Fruit fly (Drosophila melanogaster) whole organism, adult: ENCODE measurements around the gene mRpL27.
A peak's percentile ranks its signal among the peaks of the same experiment; 100 is the strongest.

Experiments
- CG11617 ChIP-seq: fragments of 200-800 bp; sonication (Bioruptor generic); optimal IDR thresholded peaks from 2 replicates; lab custom pipeline; 2017; ENCODE audit warnings: mild to moderate bottlenecking, missing biosample characterization, missing genetic modification reagents, missing genetic modification characterization
- CG12768 ChIP-seq: fragments of 200-800 bp; sonication (Bioruptor generic); optimal IDR thresholded peaks from 2 replicates; lab custom pipeline; 2017; ENCODE audit warnings: missing biosample characterization, missing genetic modification characterization, mild to moderate bottlenecking, moderate library complexity, missing genetic modification reagents
- CG14711 ChIP-seq: fragments of 200-800 bp; sonication (Bioruptor generic); optimal IDR thresholded peaks from 2 replicates; lab custom pipeline; 2018; ENCODE audit warnings: missing biosample characterization, mild to moderate bottlenecking, missing genetic modification characterization, moderate library complexity
- CG1620 ChIP-seq: fragments of 200-800 bp; sonication (Bioruptor generic); optimal IDR thresholded peaks from 2 replicates; lab custom pipeline; 2016; ENCODE audit warnings: missing biosample characterization, missing genetic modification characterization
- CG33017 ChIP-seq: fragments of 200-800 bp; sonication (Bioruptor generic); optimal IDR thresholded peaks from 2 replicates; lab custom pipeline; 2018; ENCODE audit warnings: missing biosample characterization, mild to moderate bottlenecking, missing genetic modification characterization, moderate library complexity
- CG5204 ChIP-seq: fragments of 200-800 bp; sonication (Bioruptor generic); optimal IDR thresholded peaks from 2 replicates; lab custom pipeline; 2016; ENCODE audit warnings: missing biosample characterization, missing genetic modification characterization
- CG7045 ChIP-seq: fragments of 200-800 bp; sonication (Bioruptor generic); optimal IDR thresholded peaks from 2 replicates; lab custom pipeline; 2017; ENCODE audit warnings: missing biosample characterization, mild to moderate bottlenecking, missing genetic modification characterization
- CG7101 ChIP-seq: fragments of 200-800 bp; sonication (Bioruptor generic); optimal IDR thresholded peaks from 2 replicates; lab custom pipeline; 2018; ENCODE audit warnings: missing biosample characterization, mild to moderate bottlenecking, missing genetic modification characterization, moderate library complexity
- Clk ChIP-seq: fragments of 200-800 bp; sonication (Bioruptor generic); optimal IDR thresholded peaks from 2 replicates; lab custom pipeline; 2017; ENCODE audit warnings: missing biosample characterization, missing genetic modification characterization
- Crg-1 ChIP-seq: fragments of 200-800 bp; sonication (Bioruptor generic); optimal IDR thresholded peaks from 2 replicates; lab custom pipeline; 2016; ENCODE audit warnings: missing biosample characterization, missing genetic modification characterization
- Hr96 ChIP-seq: fragments of 200-800 bp; sonication (Bioruptor generic); optimal IDR thresholded peaks from 2 replicates; lab custom pipeline; 2016; ENCODE audit warnings: missing biosample characterization, missing genetic modification characterization
- Mnt ChIP-seq: fragments of 200-800 bp; sonication (Bioruptor generic); optimal IDR thresholded peaks from 2 replicates; lab custom pipeline; 2016; ENCODE audit warnings: missing biosample characterization, mild to moderate bottlenecking, missing genetic modification characterization
- bab1 ChIP-seq: fragments of 200-800 bp; sonication (Bioruptor generic); optimal IDR thresholded peaks from 3 replicates; lab custom pipeline; 2019; ENCODE audit warnings: missing biosample characterization, mild to moderate bottlenecking, missing genetic modification characterization, moderate library complexity
- cic ChIP-seq: fragments of 200-800 bp; sonication (Bioruptor generic); optimal IDR thresholded peaks from 2 replicates; lab custom pipeline; 2017; ENCODE audit warnings: missing biosample characterization, mild to moderate bottlenecking, missing genetic modification characterization, moderate library complexity
- cnc ChIP-seq, 2 experiments: fragments of >200 bp; optimal IDR thresholded peaks; 2 replicates each; lab custom pipeline; 2017
- kay ChIP-seq: fragments of 200-800 bp; sonication (Bioruptor generic); peaks from one replicate; lab custom pipeline; 2016; ENCODE audit warnings: missing biosample characterization, missing genetic modification characterization, borderline replicate concordance
- ovo ChIP-seq: fragments of 200-800 bp; sonication (Bioruptor generic); optimal IDR thresholded peaks from 2 replicates; lab custom pipeline; 2016; ENCODE audit warnings: missing biosample characterization, missing genetic modification characterization
- pad ChIP-seq: fragments of 200-800 bp; sonication (Bioruptor generic); optimal IDR thresholded peaks from 3 replicates; lab custom pipeline; 2017; ENCODE audit warnings: missing biosample characterization, missing genetic modification characterization, mild to moderate bottlenecking, moderate library complexity, missing genetic modification reagents
- tj ChIP-seq: fragments of 200-800 bp; sonication (Bioruptor generic); optimal IDR thresholded peaks from 3 replicates; lab custom pipeline; 2017; ENCODE audit warnings: missing biosample characterization, mild to moderate bottlenecking, missing genetic modification characterization, moderate library complexity
- toe ChIP-seq: fragments of 200-800 bp; sonication (Bioruptor generic); optimal IDR thresholded peaks from 2 replicates; lab custom pipeline; 2016; ENCODE audit warnings: missing biosample characterization, missing genetic modification characterization

Gene mRpL27

dm6 chr2L:4448582-4449016 is 10.8 kb downstream of the mRpL27 start, which contains the start of gene MFS18:
TSS of gene MFS18 (minus strand) at chr2L:4448635.
- TF ChIP-seq toe (GFP tag; lab: Kevin White, UChicago): no peak
- TF ChIP-seq CG5204 (GFP tag; lab: Kevin White, UChicago): no peak
- peak; percentile 96 for TF ChIP-seq bab1 (GFP tag; lab: Kevin White, UChicago)
- TF ChIP-seq cic (GFP tag; lab: Kevin White, UChicago): peak; percentile 54
- TF ChIP-seq CG7045: peak; percentile 81
- peak; percentile 91 for TF ChIP-seq Mnt (GFP tag; lab: Kevin White, UChicago)
- TF ChIP-seq CG11617: peak; percentile 90
- TF ChIP-seq CG12768 (GFP tag; lab: Kevin White, UChicago): peak; percentile 95
- TF ChIP-seq cnc (optimal IDR thresholded peaks at IDR 0.05; lab: Kevin White, UChicago): no peak
- peak; percentile 93 for TF ChIP-seq CG33017 (tag; lab: Kevin White, UChicago)
- peak; percentile 77 for TF ChIP-seq ovo (GFP tag; lab: Kevin White, UChicago)
- TF ChIP-seq kay (GFP tag; lab: Kevin White, UChicago): no peak
- TF ChIP-seq tj (GFP tag; lab: Kevin White, UChicago): peak; percentile 63
- peak; percentile 58 for TF ChIP-seq CG1620
- TF ChIP-seq Clk (GFP tag; lab: Kevin White, UChicago): peak; percentile 58
- TF ChIP-seq Crg-1 (GFP tag; lab: Kevin White, UChicago): peak; percentile 57
- TF ChIP-seq CG7101 (tag; lab: Kevin White, UChicago): peak; percentile 94
- peak; percentile 97 for TF ChIP-seq CG14711 (tag; lab: Kevin White, UChicago)
- peak; percentile 76 for TF ChIP-seq pad (GFP tag; lab: Kevin White, UChicago)
- TF ChIP-seq Hr96 (GFP tag; lab: Kevin White, UChicago): no peak

DNA sequence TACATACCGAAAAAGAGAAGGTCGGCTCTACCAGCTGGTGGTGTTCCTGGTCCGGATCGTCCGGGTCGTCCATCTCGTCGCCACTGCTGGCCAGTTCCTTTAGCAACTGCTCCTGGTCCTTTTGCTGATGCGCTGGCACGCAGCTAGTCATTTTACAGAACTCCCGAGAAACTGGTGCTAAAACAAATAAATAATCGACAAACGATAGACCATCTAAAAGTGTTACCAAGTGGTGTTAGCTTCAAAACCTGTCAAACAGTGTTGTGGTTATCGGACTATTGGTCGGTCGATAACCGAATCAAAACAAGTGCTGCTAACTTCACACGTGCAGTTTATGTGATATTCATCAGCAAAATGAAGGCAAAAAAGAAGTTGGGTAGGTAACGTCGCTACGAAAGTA is 15.0 kb downstream of the mRpL27 start, which contains the start of the genes morgue and Elp3:
morgue (minus strand) TSS at position 224 of the 400 bp plus-strand sequence.
Elp3 (plus strand) TSS at position 276 of the 400 bp plus-strand sequence.
- TF ChIP-seq Mnt (GFP tag; lab: Kevin White, UChicago): peak; percentile 93
- peak; percentile 29 for TF ChIP-seq bab1 (GFP tag; lab: Kevin White, UChicago)
- no peak for TF ChIP-seq ovo (GFP tag; lab: Kevin White, UChicago)

DNA sequence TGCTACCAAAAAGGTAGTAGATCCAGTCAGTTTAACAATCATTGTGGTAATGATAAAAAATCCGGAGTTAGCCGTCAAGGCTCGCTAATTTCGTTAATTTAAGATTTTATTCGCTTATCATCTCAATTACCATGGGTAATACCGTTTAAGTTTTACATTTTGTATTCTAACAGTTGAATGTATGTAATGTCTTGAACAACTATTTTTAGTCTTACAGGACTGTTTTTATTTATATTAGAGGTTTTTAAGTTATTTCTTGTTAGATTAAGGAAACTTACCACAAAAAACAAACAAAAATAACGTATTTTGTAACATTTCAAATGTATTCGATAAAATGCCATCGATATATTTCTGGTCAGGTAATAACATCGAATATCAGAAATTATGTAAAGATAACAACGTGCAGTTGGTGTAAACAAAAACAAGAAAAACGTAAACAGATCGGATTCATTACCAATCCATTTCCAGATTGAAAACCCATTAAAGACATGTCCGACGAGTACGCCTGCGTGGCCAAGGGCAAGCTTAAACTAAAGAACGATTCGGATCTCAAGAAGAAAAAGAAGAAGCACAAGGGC is 17.3 kb downstream of the mRpL27 start, which contains the start of the genes Sfp24F and CG15432:
Sfp24F (minus strand) TSS at position 51 of the 578 bp plus-strand sequence.
CG15432 (plus strand) TSS at position 311 of the 578 bp plus-strand sequence.
- TF ChIP-seq tj (GFP tag; lab: Kevin White, UChicago) (no peak), bab1 (GFP tag; lab: Kevin White, UChicago) (peak; percentile 9)

dm6 chr2L:4440881-4441737 is 18.3 kb downstream of the mRpL27 start, which contains the start of gene CG15431:
TSS of gene CG15431 (minus strand) at chr2L:4441282.
- no peak for TF ChIP-seq CG14711 (tag; lab: Kevin White, UChicago)
- no peak for TF ChIP-seq Clk (GFP tag; lab: Kevin White, UChicago)
- no peak for TF ChIP-seq CG1620
- TF ChIP-seq cic (GFP tag; lab: Kevin White, UChicago): no peak
- no peak for TF ChIP-seq Mnt (GFP tag; lab: Kevin White, UChicago)
- no peak for TF ChIP-seq tj (GFP tag; lab: Kevin White, UChicago)
- TF ChIP-seq CG11617: peak; percentile 25
- TF ChIP-seq CG33017 (tag; lab: Kevin White, UChicago): peak; percentile 5
- TF ChIP-seq CG7045: peak; percentile 29

- TF ChIP-seq CG1620: no peak
- no peak for TF ChIP-seq CG7045
These were observed 22.0 kb downstream of the mRpL27 start, which contains the start of gene CG43056 for dm6 chr2L:4437487-4437886. TSS of gene CG43056 (plus strand) at chr2L:4437787.

dm6 chr2L:4433608-4434007 is 25.8 kb downstream of the mRpL27 start, which contains the start of the genes CG34177 and CG34178:
TSS of gene CG34177 (plus strand) at chr2L:4433908.
TSS of gene CG34178 (plus strand) at chr2L:4433908.
- TF ChIP-seq CG11617 (no peak), CG14711 (tag; lab: Kevin White, UChicago) (no peak), CG5204 (GFP tag; lab: Kevin White, UChicago) (no peak), toe (GFP tag; lab: Kevin White, UChicago) (no peak), bab1 (GFP tag; lab: Kevin White, UChicago) (no peak), CG7045 (no peak), CG1620 (no peak), cic (GFP tag; lab: Kevin White, UChicago) (no peak), cnc (optimal IDR thresholded peaks at IDR 0.05; lab: Kevin White, UChicago) (no peak), Hr96 (GFP tag; lab: Kevin White, UChicago) (no peak), CG7101 (tag; lab: Kevin White, UChicago) (no peak)
